Fruit fly (Drosophila melanogaster): ENCODE data around the gene Lip2.

Gene Lip2

DNA sequence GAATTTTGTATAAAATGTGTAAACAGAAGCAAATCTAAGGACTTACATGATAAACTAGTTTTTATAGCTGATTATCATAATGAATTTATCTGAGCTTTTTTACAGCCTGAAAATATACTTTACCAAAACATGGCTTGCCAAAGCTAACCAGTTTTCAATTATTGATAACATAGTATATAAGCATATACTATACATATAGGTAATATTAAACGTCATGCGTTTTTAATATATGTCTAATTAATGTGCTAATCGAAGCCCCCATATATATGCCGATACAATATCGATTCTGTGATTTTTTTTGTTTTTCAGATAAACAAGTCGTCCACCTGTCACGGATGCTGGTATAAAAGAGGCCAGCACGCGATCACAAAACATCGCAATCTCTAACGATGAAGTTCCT is 27.7 kb downstream of the Lip2 start, which contains the start of gene CG17107:
TSS of gene CG17107 (plus strand) at position 301 of the 400 bp plus-strand sequence.
- TF ChIP-seq h (optimal IDR thresholded peaks at IDR 0.05) = no peak
- TF ChIP-seq Sin3A (optimal IDR thresholded peaks at IDR 0.05) = no peak
- TF ChIP-seq insv (optimal IDR thresholded peaks at IDR 0.05) = no peak
- TF ChIP-seq psq (optimal IDR thresholded peaks at IDR 0.05) = no peak
- TF ChIP-seq Myc (optimal IDR thresholded peaks at IDR 0.05) = no peak
- TF ChIP-seq ttk (optimal IDR thresholded peaks at IDR 0.05) = no peak

DNA sequence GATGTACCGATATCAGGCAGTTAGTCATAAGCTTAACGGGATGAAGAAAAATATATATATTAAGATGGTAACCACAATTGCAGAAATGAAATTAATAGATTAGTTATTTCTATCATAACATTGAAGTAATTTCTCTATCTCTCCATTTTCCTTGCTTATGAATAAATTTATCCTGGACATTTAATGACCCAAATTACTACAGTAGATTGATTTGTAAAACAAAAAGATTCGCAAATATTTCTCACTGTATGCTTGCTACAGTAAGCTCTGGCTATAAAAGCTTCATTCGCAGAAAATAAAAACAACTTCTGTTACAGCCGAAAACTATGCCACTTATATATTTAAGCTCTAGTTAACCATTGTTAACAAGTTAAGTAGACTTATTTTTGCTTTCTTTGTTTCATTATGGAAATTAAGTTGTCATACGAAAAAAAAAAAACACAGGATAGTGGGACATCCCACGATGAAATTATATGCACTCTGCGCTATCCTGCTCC is 28.6 kb downstream of the Lip2 start, which contains the start of gene CG17105:
TSS of gene CG17105 (plus strand) at position 447 of the 497 bp plus-strand sequence.
- TF ChIP-seq Myc (optimal IDR thresholded peaks at IDR 0.05) (no peak), Sin3A (optimal IDR thresholded peaks at IDR 0.05) (no peak), insv (optimal IDR thresholded peaks at IDR 0.05) (no peak), h (optimal IDR thresholded peaks at IDR 0.05) (no peak), ttk (optimal IDR thresholded peaks at IDR 0.05) (no peak), psq (optimal IDR thresholded peaks at IDR 0.05) (no peak)

DNA sequence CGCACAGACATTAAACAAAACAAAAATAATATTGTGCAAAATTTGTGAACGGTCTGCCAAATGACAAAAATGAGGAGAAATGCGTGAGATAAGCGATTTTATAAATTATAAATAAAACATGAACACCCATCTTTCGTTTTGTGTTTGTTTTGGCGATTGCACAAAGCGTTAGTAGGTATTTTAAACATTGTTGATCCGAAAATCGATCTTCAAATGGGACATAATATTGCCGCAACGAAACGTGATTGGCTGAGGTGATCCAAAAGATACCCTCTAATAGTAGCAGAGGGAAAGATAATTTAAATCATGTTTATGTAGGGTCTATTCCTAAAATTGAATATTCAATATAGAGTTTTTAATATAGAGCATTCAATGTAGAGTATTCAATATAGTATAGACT is 29.7 kb downstream of the Lip2 start:
- TF ChIP-seq psq (optimal IDR thresholded peaks at IDR 0.05) (no peak), Sin3A (optimal IDR thresholded peaks at IDR 0.05) (no peak), Myc (optimal IDR thresholded peaks at IDR 0.05) (no peak), insv (optimal IDR thresholded peaks at IDR 0.05) (no peak), h (optimal IDR thresholded peaks at IDR 0.05) (no peak), ttk (optimal IDR thresholded peaks at IDR 0.05) (no peak)

DNA sequence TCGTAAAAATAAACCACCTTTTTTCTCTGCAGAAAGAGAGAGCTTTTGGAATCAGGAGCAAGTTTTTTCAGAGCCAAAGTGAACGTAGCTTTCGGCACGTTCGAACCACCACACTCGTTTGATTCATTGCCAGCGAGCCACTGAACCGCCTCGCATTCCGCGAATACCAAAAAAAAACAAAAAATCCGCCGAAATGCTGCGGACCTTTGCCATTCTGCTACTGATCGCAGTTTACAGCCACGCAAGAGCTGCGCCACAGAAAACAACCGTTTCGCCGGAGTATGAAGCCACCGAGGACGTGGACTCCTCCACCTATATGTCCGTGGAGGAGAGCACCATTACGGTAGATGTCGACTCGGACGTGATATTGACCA is 31.6 kb downstream of the Lip2 start:
- TF ChIP-seq Sin3A (optimal IDR thresholded peaks at IDR 0.05) (no peak), insv (optimal IDR thresholded peaks at IDR 0.05) (no peak), Myc (optimal IDR thresholded peaks at IDR 0.05) (no peak), psq (optimal IDR thresholded peaks at IDR 0.05) (no peak), ttk (optimal IDR thresholded peaks at IDR 0.05) (no peak), h (optimal IDR thresholded peaks at IDR 0.05) (no peak)

DNA sequence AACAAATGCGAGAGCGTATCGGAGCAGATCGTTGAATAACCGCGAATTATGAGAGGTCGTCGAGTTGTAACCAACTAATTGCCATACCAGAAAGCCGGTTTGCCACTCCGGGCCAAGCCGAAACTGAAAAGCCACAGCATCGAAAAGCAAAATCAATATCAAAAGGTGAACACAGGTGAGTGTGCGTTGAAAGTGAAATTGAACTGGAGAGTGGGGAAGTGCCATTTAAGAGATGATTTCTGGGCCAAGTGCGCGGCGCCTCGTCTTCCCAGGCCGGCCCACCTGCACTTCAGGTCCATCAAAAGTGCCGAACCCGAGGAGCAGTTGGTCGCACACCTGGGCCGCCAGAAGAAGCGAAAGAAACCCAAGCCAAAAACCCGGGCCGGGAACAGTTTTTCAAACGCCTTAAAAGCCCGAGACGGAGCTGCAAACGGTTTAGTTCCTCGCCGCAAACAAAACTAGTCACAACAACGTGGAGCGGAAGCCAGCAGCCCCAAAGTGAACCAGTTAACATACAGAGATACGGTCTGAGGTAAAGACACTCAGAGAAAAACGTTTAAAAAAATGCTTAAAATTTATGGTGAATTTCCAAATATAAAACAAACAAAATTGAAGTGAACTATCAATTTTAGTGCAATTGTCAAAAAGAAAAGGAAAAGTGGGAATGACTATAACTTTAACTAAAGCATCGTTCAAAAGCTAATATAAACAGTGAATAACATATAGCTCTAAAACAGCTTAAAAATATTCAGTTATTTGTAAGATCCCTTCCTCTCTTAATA is 32.1 kb downstream of the Lip2 start, which contains the start of gene CG17104:
TSS of gene CG17104 (plus strand) at position 266 of the 782 bp plus-strand sequence.
- TF ChIP-seq h (optimal IDR thresholded peaks at IDR 0.05) = no peak
- TF ChIP-seq Myc (optimal IDR thresholded peaks at IDR 0.05) = no peak
- TF ChIP-seq ttk (optimal IDR thresholded peaks at IDR 0.05) = no peak
- no peak for TF ChIP-seq psq (optimal IDR thresholded peaks at IDR 0.05)
- TF ChIP-seq insv (optimal IDR thresholded peaks at IDR 0.05) = no peak
- TF ChIP-seq Sin3A (optimal IDR thresholded peaks at IDR 0.05) = no peak

DNA sequence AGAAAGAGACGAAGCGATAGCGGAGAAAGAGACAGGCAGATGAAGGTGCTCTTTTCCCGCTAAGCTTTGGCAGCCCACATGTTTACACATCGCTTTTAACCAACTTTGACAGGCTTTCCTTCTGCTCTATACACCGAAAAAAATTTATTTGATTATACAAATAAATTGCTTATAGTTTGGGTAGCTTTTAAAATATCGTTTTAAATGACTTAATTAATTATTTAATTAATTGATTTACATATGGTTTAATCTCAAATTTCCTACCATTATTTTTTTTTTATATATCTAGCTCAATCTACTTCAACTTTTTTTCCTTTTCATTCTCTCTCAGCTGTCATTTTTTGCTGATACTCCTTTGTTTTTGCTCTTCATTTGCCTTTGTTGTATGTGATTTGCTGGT is 36.3 kb downstream of the Lip2 start:
- TF ChIP-seq psq (optimal IDR thresholded peaks at IDR 0.05) (no peak), Myc (optimal IDR thresholded peaks at IDR 0.05) (no peak), h (optimal IDR thresholded peaks at IDR 0.05) (no peak), Sin3A (optimal IDR thresholded peaks at IDR 0.05) (no peak), insv (optimal IDR thresholded peaks at IDR 0.05) (no peak), ttk (optimal IDR thresholded peaks at IDR 0.05) (no peak)

DNA sequence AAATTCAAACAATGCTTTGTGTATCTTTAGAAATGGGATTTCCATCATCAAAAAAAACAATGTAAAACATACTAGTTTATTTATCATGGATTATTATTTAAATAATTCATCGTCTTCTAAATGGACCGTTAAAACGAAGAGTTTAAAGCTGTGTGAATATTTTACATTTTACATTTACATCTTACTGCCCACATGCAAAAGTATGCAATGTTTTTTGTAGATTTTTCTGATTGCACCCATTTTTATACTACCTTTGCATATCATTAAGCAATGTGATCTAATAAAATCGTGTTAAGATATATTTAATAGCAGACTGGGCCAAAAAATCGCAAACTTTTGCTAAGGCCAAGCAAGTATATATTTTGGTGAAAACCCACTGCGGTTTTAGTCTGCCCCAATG is 37.7 kb downstream of the Lip2 start:
- TF ChIP-seq psq (optimal IDR thresholded peaks at IDR 0.05) (no peak), Myc (optimal IDR thresholded peaks at IDR 0.05) (no peak), h (optimal IDR thresholded peaks at IDR 0.05) (no peak), ttk (optimal IDR thresholded peaks at IDR 0.05) (no peak)

DNA sequence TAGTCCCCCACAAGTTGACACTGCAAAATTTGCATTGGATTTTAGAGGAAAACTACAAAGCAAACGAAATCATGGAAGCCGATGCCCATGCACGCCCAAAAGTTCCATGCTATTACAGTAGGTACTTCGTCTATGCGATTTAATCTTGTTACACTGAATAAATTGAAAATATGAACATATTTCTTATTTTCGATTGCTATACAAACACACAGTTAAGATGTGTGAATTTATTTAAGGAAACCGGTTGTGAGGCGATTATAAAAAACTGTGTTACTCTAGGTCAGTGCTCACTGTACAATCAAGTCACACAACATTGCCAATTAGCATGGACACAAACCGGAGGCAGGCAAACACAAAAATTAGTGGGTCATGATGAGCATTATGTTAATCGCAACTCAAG is 43.6 kb downstream of the Lip2 start:
- TF ChIP-seq ttk (optimal IDR thresholded peaks at IDR 0.05) (no peak), h (optimal IDR thresholded peaks at IDR 0.05) (no peak), Myc (optimal IDR thresholded peaks at IDR 0.05) (no peak), insv (optimal IDR thresholded peaks at IDR 0.05) (no peak), psq (optimal IDR thresholded peaks at IDR 0.05) (no peak), Sin3A (optimal IDR thresholded peaks at IDR 0.05) (no peak)

DNA sequence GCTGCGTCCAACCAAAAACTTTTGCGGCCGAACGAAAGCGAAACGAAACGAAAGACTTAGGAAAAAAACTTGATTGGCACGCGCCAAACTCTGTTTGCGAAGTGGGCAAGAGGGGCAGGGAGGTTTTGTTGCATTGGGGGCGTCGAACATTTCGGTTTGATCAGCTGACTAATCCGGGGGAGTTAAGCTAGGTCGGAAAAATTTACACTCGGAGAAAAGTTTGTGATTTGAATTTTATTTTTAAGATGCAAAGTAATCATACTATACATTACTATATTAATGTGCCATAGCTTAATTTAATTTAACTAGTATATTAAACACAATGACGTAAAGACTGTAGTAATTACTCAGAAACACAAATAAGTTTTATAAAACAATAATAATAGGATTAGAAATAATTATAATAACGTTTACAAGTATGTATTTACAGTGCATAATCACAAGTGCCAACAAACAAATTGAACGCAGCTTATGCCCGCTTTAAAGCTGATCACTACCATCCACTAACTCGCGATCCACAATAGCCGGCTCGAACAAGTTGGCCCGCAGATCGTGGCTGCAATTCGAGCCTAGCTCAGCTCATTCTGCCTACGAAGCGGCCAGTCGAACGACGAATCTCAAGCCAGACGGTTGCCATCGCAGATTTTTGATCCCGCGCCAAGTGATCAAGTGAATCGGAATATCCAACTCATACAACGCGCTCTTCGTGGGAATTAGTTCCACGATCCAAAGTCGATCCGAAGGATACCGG is 47.6 kb downstream of the Lip2 start, which contains the start of gene CG31871:
TSS of gene CG31871 (plus strand) at position 592 of the 751 bp plus-strand sequence.
- no peak for TF ChIP-seq Sin3A (optimal IDR thresholded peaks at IDR 0.05)
- no peak for TF ChIP-seq Myc (optimal IDR thresholded peaks at IDR 0.05)
- no peak for TF ChIP-seq h (optimal IDR thresholded peaks at IDR 0.05)
- TF ChIP-seq psq (optimal IDR thresholded peaks at IDR 0.05) = no peak
- TF ChIP-seq insv (optimal IDR thresholded peaks at IDR 0.05) = no peak
- TF ChIP-seq ttk (optimal IDR thresholded peaks at IDR 0.05) = no peak

DNA sequence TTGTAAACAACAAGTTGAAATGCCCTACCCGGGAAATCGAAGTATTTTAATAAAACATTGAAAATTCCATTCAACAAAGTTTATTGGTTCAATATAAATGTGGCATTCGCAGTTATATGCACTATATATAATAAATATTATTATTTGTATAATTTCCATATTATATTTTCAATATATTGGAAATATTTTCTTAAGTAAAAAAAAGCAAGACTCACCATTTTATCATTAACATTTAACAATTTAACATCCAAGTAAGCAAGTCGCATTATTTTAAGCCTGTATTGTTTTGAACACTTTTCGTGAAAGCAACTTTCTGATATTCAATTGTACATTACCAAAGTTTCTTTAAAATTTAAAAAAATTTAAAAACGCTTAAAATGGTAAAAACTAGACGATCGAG is 51.3 kb downstream of the Lip2 start, which contains the start of gene CG45690:
TSS of gene CG45690 (plus strand) at position 301 of the 400 bp plus-strand sequence.
- TF ChIP-seq Myc (optimal IDR thresholded peaks at IDR 0.05) = no peak
- TF ChIP-seq h (optimal IDR thresholded peaks at IDR 0.05) = no peak
- no peak for TF ChIP-seq ttk (optimal IDR thresholded peaks at IDR 0.05)
- TF ChIP-seq insv (optimal IDR thresholded peaks at IDR 0.05) = no peak
- TF ChIP-seq Sin3A (optimal IDR thresholded peaks at IDR 0.05) = no peak
- no peak for TF ChIP-seq psq (optimal IDR thresholded peaks at IDR 0.05)

DNA sequence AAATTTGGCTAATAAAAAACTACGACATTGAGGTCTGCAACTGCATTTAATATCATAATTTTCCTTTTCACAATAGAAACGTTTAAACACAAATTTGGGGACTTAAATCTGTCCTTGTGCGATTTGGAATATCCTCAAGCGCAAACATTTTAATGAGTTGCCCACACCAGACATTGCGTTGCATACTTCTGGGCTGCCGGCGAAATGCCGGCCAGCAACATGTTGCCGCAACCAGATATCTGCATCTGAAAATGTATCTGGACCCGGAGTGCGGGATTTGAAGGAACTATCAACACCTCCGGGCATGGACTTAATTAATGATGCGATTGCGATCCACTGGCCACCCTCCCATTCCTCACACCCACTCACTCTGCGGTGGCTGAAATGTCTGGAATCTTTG is 54.7 kb downstream of the Lip2 start:
- TF ChIP-seq ttk (optimal IDR thresholded peaks at IDR 0.05) = no peak
- TF ChIP-seq psq (optimal IDR thresholded peaks at IDR 0.05) = no peak
- no peak for TF ChIP-seq Myc (optimal IDR thresholded peaks at IDR 0.05)
- no peak for TF ChIP-seq h (optimal IDR thresholded peaks at IDR 0.05)
- TF ChIP-seq insv (optimal IDR thresholded peaks at IDR 0.05) = no peak
- TF ChIP-seq Sin3A (optimal IDR thresholded peaks at IDR 0.05) = no peak

Measured in Kc167 (cell line).